Fruit fly (Drosophila melanogaster) Kc167 (cell line): Measurements from ENCODE around the gene CAH7.

Experiments
- Sin3A ChIP-seq: fragments of >200 bp; optimal IDR thresholded peaks from 2 replicates; lab custom pipeline; 2018; ENCODE audit warnings: missing external identifiers
- insv ChIP-seq: fragments of >200 bp; optimal IDR thresholded peaks from 3 replicates; lab custom pipeline; 2018; ENCODE audit warnings: missing external identifiers
- psq ChIP-seq: fragments of >200 bp; optimal IDR thresholded peaks from 2 replicates; lab custom pipeline; 2017; ENCODE audit warnings: missing external identifiers

DNA sequence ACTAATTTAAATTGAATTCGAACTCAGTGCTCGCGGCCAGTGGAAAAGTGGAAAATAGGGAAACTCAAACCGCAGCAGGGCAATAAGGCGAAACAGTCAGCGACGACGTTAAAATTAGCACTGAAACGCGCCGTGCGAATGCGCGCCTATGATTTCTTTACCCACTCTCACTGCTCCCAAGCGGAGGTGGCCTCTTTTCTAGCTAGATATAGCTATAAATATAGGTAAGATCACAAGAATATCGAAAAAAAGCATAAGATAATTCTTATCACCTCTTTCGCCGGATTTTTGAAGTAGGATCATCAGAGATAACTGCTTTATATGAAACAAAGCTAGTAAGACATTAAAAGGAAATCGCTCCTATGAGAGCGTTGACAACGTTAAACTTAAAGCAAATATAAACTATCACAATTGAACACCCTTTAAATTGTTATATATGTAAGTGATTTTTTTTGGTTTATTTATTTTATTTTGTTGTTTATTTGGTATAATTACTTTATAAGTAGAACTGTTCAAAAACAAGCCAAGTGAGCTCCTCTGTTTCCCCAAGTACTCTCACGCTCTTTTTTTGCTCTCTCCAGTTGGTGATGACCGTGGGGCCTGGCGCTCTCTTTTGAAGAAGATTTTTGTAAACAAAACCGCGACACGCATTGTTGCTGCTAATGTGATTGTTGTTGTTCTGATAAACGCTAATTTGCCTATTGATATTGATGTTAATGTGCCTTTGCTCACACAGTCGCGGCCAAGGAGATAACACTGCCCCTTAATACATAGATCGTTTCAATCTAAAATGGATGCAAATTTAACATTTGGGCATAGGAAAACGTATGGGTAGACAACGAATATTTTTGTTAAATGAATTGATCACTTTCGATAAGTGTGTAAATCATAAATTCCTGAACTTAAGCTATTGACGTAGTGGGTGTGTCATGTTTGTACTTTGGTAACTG lies 27.9 kb downstream of the CAH7 start, which contains the start of gene tws:
- TF ChIP-seq Sin3A (lab: Kevin White, UChicago) (no peak), psq (no peak), insv (lab: Kevin White, UChicago) (no peak)
